Worm (Caenorhabditis elegans): ENCODE measurements around the gene spt-4.
"Not testable (repeated sequence)": the region's sequence is repeated elsewhere in the genome, so short reads cannot be mapped to it uniquely, and the experiment has no call there.

ce11 chrIII:97018-97417 is 27.5 kb upstream of the spt-4 start, which contains the start of gene C29F9.8:
- not testable (repeated sequence) for TF ChIP-seq egl-27 (tag; optimal IDR thresholded peaks at IDR 0.05); unc-62 (GFP tag; optimal IDR thresholded peaks at IDR 0.05); nhr-43 (tag; optimal IDR thresholded peaks at IDR 0.05; ENCODE audit: poor library complexity, severe bottlenecking)

Data from whole organism, L3 larva.